Worm (Caenorhabditis elegans): ENCODE data around the gene clec-119.
A peak's percentile ranks its signal among the peaks of the same experiment; 100 is the strongest.

clec-119 gene

DNA sequence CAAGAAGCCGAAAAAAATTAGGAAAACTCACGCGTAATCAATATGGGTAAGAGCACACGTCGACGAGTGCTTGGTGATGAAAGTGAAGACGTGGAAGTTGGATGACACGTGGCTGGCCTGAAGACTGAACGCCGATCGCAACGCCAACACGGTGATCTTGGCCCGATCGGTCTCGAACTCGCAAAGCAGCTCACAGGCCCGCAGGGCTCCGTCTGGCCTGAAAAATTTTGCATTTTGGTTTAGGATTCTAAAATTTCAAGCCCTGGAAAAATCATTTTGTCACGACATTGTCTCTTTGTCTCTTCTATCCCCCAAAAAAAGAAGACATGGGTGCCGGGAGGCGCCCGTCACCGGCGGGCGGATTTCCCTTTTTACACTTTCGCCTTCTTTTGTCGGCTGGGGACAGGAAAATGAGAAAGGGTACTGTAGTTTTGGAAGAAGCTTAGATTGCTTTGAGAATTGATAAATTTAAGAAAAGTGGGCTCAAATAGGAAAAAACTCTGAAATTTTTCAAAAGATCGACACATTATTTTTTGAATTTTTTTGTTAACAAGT is 14.5 kb upstream of the clec-119 start:
- TF ChIP-seq set-16 (GFP tag; IDR thresholded peaks at IDR 0.05) = peak; percentile 30; the same call in 1 of the 2 replicates
- no peak for TF ChIP-seq nhr-77 (tag; optimal IDR thresholded peaks at IDR 0.05)

DNA sequence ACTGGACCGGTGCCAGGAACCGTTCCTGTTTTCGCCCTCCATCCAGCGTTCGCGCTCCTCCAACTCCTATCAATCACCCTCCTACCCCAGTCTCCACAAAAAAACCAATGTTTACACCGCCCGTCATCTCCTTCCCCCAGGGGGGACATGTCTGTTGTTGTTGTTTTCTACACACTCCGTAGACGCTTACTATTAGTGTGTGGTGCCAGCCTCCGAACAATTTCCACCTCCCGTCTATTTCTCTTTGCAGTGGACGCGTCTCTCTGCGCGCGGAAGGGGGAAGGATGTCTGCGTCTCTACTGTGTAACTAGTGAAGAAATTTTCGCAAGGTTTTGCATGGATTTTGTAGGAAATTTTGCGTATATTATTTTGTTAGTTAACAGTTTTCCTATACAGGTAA is 13.3 kb upstream of the clec-119 start:
- TF ChIP-seq duxl-1 (tag; optimal IDR thresholded peaks at IDR 0.05; ENCODE audit: poor library complexity) (no peak), ctbp-1 (GFP tag; IDR thresholded peaks at IDR 0.05) (0 out of 2 replicates have a peak, but pooled peaks have one; percentile 14), ceh-32 (tag; optimal IDR thresholded peaks at IDR 0.05; ENCODE audit: poor library complexity) (no peak), nhr-25 (tag; optimal IDR thresholded peaks at IDR 0.05; ENCODE audit: borderline replicate concordance, insufficient read depth) (no peak), lin-38 (GFP tag; IDR thresholded peaks at IDR 0.05) (no peak), egl-43 (GFP tag; IDR thresholded peaks at IDR 0.05) (peak; percentile 50; the same call in 1 of the 2 replicates), tra-1 (GFP tag; IDR thresholded peaks at IDR 0.05) (no peak), set-16 (GFP tag; IDR thresholded peaks at IDR 0.05) (peak; percentile 26; the same call in 1 of the 2 replicates), pha-4 (GFP tag; IDR thresholded peaks at IDR 0.05) (no peak), pha-4 (tag; optimal IDR thresholded peaks at IDR 0.05) (peak; percentile 86), nhr-77 (tag; optimal IDR thresholded peaks at IDR 0.05) (no peak), nhr-10 (tag; optimal IDR thresholded peaks at IDR 0.05) (no peak), nhr-41 (GFP tag; IDR thresholded peaks at IDR 0.05) (no peak), D1046.2 (GFP tag; IDR thresholded peaks at IDR 0.05) (no peak), mep-1 (tag; optimal IDR thresholded peaks at IDR 0.05) (peak; percentile 33), arid-1 (GFP tag; conservative IDR thresholded peaks at IDR 0.05) (no peak), mdl-1 (tag; optimal IDR thresholded peaks at IDR 0.05) (peak in 1 of 2 experiments; percentile 63), saeg-2 (GFP tag; IDR thresholded peaks at IDR 0.05) (no peak), hlh-11 (tag; optimal IDR thresholded peaks at IDR 0.05) (peak; percentile 71), hmg-1.1 (GFP tag; IDR thresholded peaks at IDR 0.05) (peak; percentile 32; the same call in 1 of the 2 replicates), ceh-28 (tag; optimal IDR thresholded peaks at IDR 0.05) (peak; percentile 17), php-3 (GFP tag; IDR thresholded peaks at IDR 0.05) (peak; percentile 57), R02D3.7 (tag; optimal IDR thresholded peaks at IDR 0.05) (no peak), aha-1 (tag) (peak; percentile 51), zfp-2 (tag; optimal IDR thresholded peaks at IDR 0.05) (no peak), hlh-30 (tag; optimal IDR thresholded peaks at IDR 0.05; ENCODE audit: insufficient read depth) (peak; percentile 32), spr-1 (tag; optimal IDR thresholded peaks at IDR 0.05) (no peak), unc-130 (GFP tag; optimal IDR thresholded peaks at IDR 0.05) (no peak), lin-29 (GFP tag; IDR thresholded peaks at IDR 0.05) (0 out of 2 replicates have a peak, but pooled peaks have one; percentile 23), nhr-102 (tag; optimal IDR thresholded peaks at IDR 0.05) (peak; percentile 27), fos-1 (tag; optimal IDR thresholded peaks at IDR 0.05) (no peak), mxl-3 (GFP tag; optimal IDR thresholded peaks at IDR 0.05) (peak; percentile 47), madf-9 (GFP tag; conservative IDR thresholded peaks at IDR 0.05) (peak; percentile 92), nhr-42 (GFP tag; IDR thresholded peaks at IDR 0.05) (peak; percentile 46; the same call in 1 of the 2 replicates), ztf-7 (tag; optimal IDR thresholded peaks at IDR 0.05) (no peak), dve-1 (tag; optimal IDR thresholded peaks at IDR 0.05; ENCODE audit: insufficient read depth) (peak; percentile 33), ceh-82 (tag; optimal IDR thresholded peaks at IDR 0.05) (no peak), nhr-28 (tag; optimal IDR thresholded peaks at IDR 0.05) (no peak), rbr-2 (tag; optimal IDR thresholded peaks at IDR 0.05) (peak; percentile 74), lsy-2 (tag; optimal IDR thresholded peaks at IDR 0.05) (peak in 1 of 2 experiments; percentile 12), zip-11 (GFP tag; IDR thresholded peaks at IDR 0.05) (no peak), F37D6.2 (tag; optimal IDR thresholded peaks at IDR 0.05) (no peak), gei-8 (GFP tag; optimal IDR thresholded peaks at IDR 0.05) (no peak), jun-1 (tag; optimal IDR thresholded peaks at IDR 0.05) (no peak), Y75B8A.6 (GFP tag; IDR thresholded peaks at IDR 0.05) (no peak), zfp-3 (GFP tag; conservative IDR thresholded peaks at IDR 0.05) (no peak), cey-2 (tag; optimal IDR thresholded peaks at IDR 0.05; ENCODE audit: borderline replicate concordance, insufficient read depth) (no peak)
